Worm (Caenorhabditis elegans): ENCODE data around the gene C31E10.6.

The C31E10.6 gene

ce11 chrX:14029872-14030271, 33.7 kb downstream of the C31E10.6 start:
- TF ChIP-seq nhr-11 (tag; optimal IDR thresholded peaks at IDR 0.05) (no peak), aly-2 (tag; optimal IDR thresholded peaks at IDR 0.05) (no peak), nhr-43 (tag; optimal IDR thresholded peaks at IDR 0.05; ENCODE audit: poor library complexity, severe bottlenecking) (no peak), ceh-28 (tag; optimal IDR thresholded peaks at IDR 0.05) (no peak), nhr-67 (tag; optimal IDR thresholded peaks at IDR 0.05) (no peak), lin-15B (tag; optimal IDR thresholded peaks at IDR 0.05) (no peak), ZK546.5 (tag; optimal IDR thresholded peaks at IDR 0.05) (no peak), jun-1 (tag; optimal IDR thresholded peaks at IDR 0.05) (no peak), fos-1 (tag; optimal IDR thresholded peaks at IDR 0.05) (no peak), skn-1 (tag; optimal IDR thresholded peaks at IDR 0.05) (no peak), pha-4 (tag; optimal IDR thresholded peaks at IDR 0.05) (no peak), lsy-12 (tag; optimal IDR thresholded peaks at IDR 0.05) (no peak), nhr-77 (tag; optimal IDR thresholded peaks at IDR 0.05) (no peak), nhr-28 (tag; optimal IDR thresholded peaks at IDR 0.05) (no peak), fkh-10 (GFP tag; optimal IDR thresholded peaks at IDR 0.05) (no peak), egl-5 (tag; optimal IDR thresholded peaks at IDR 0.05) (no peak)

ce11 chrX:14030524-14030923, 34.4 kb downstream of the C31E10.6 start:
- TF ChIP-seq lsy-12 (tag; optimal IDR thresholded peaks at IDR 0.05): no peak
- no peak for TF ChIP-seq zag-1 (tag; optimal IDR thresholded peaks at IDR 0.05)
- TF ChIP-seq ceh-9 (tag; optimal IDR thresholded peaks at IDR 0.05): no peak
- TF ChIP-seq pqm-1 (tag; optimal IDR thresholded peaks at IDR 0.05): peak; percentile 55
- no peak for TF ChIP-seq aly-2 (tag; optimal IDR thresholded peaks at IDR 0.05)
- peak; percentile 39 for TF ChIP-seq elt-2 (tag; optimal IDR thresholded peaks at IDR 0.05)
- peak; percentile 29 for TF ChIP-seq pha-4 (tag; optimal IDR thresholded peaks at IDR 0.05)

ce11 chrX:14033494-14033893, 37.4 kb downstream of the C31E10.6 start, which contains the start of gene arrd-25:
TSS of gene arrd-25 (plus strand) at chrX:14033794.
- TF ChIP-seq pha-4 (tag; optimal IDR thresholded peaks at IDR 0.05) (peak; percentile 38), lin-39 (tag; optimal IDR thresholded peaks at IDR 0.05) (no peak)

ce11 chrX:14039293-14039692, 43.2 kb downstream of the C31E10.6 start:
- TF ChIP-seq egl-27 (tag; optimal IDR thresholded peaks at IDR 0.05): no peak
- TF ChIP-seq nhr-43 (tag; optimal IDR thresholded peaks at IDR 0.05; ENCODE audit: poor library complexity, severe bottlenecking): no peak
- no peak for TF ChIP-seq nhr-67 (tag; optimal IDR thresholded peaks at IDR 0.05)
- no peak for TF ChIP-seq sea-2 (GFP tag; optimal IDR thresholded peaks at IDR 0.05)
- no peak for TF ChIP-seq nfya-1 (tag; optimal IDR thresholded peaks at IDR 0.05; ENCODE audit: insufficient read depth)
- no peak for TF ChIP-seq ceh-16 (tag; optimal IDR thresholded peaks at IDR 0.05)
- TF ChIP-seq nhr-237 (tag; optimal IDR thresholded peaks at IDR 0.05): no peak
- TF ChIP-seq elt-3 (tag; optimal IDR thresholded peaks at IDR 0.05): no peak
- TF ChIP-seq nhr-28 (tag; optimal IDR thresholded peaks at IDR 0.05): no peak
- no peak for TF ChIP-seq hmg-11 (tag; optimal IDR thresholded peaks at IDR 0.05)
- TF ChIP-seq ZK546.5 (tag; optimal IDR thresholded peaks at IDR 0.05): no peak
- TF ChIP-seq nhr-11 (tag; optimal IDR thresholded peaks at IDR 0.05): no peak
- TF ChIP-seq ama-1 (optimal IDR thresholded peaks at IDR 0.05): no peak
- no peak for TF ChIP-seq daf-12 (tag; optimal IDR thresholded peaks at IDR 0.05)
- no peak for TF ChIP-seq lin-39 (tag; optimal IDR thresholded peaks at IDR 0.05)
- no peak for TF ChIP-seq mml-1 (tag; optimal IDR thresholded peaks at IDR 0.05)

- no peak for TF ChIP-seq ztf-11 (tag; optimal IDR thresholded peaks at IDR 0.05)
- TF ChIP-seq lin-39 (tag; optimal IDR thresholded peaks at IDR 0.05): peak; percentile 7
Measured at ce11 chrX:14044362-14044761, 48.2 kb downstream of the C31E10.6 start.

ce11 chrX:14047609-14048008, 51.5 kb downstream of the C31E10.6 start:
- TF ChIP-seq nhr-12 (tag; optimal IDR thresholded peaks at IDR 0.05) (no peak), pha-4 (tag; optimal IDR thresholded peaks at IDR 0.05) (no peak), ZK546.5 (tag; optimal IDR thresholded peaks at IDR 0.05) (no peak), nhr-23 (tag; optimal IDR thresholded peaks at IDR 0.05) (no peak), aly-2 (tag; optimal IDR thresholded peaks at IDR 0.05) (no peak), ceh-82 (tag; optimal IDR thresholded peaks at IDR 0.05) (no peak), ceh-9 (tag; optimal IDR thresholded peaks at IDR 0.05) (no peak), jun-1 (tag; optimal IDR thresholded peaks at IDR 0.05) (no peak), fkh-10 (GFP tag; optimal IDR thresholded peaks at IDR 0.05) (peak; percentile 59), nhr-237 (tag; optimal IDR thresholded peaks at IDR 0.05) (no peak), nhr-43 (tag; optimal IDR thresholded peaks at IDR 0.05; ENCODE audit: poor library complexity, severe bottlenecking) (no peak), lin-39 (tag; optimal IDR thresholded peaks at IDR 0.05) (peak; percentile 2)

Data from whole organism, L3 larva.